Worm (Caenorhabditis elegans) whole organism, L4 larva: Measurements from ENCODE around the gene irld-61.

Experiments
- F26F4.8 ChIP-seq: fragments of 200-800 bp; sonication (Bioruptor generic); conservative IDR thresholded peaks from 2 replicates; pipeline ENCODE4 v1.3.6; 2022; ENCODE audit warnings: missing genetic modification characterization, missing compliant biosample characterization
- F37D6.2 ChIP-seq: sonication (generic microtip); optimal IDR thresholded peaks from 2 replicates; lab custom pipeline; 2016; ENCODE audit warnings: mild to moderate bottlenecking, missing genetic modification characterization, missing compliant biosample characterization
- T20F7.1 ChIP-seq: fragments of 200-800 bp; sonication (Bioruptor generic); optimal IDR thresholded peaks from 2 replicates; lab custom pipeline; 2018; ENCODE audit warnings: mild to moderate bottlenecking, missing genetic modification characterization, missing compliant biosample characterization
- T26A8.4 ChIP-seq: fragments of 200-800 bp; sonication (Bioruptor generic); IDR thresholded peaks from 2 replicates; pipeline ENCODE4 v1.3.6; 2022; ENCODE audit warnings: missing genetic modification characterization, missing compliant biosample characterization
- Y105C5A.15 ChIP-seq: fragments of 200-800 bp; sonication (Bioruptor generic); IDR thresholded peaks from 2 replicates; pipeline ENCODE4 v1.3.6; 2022; ENCODE audit warnings: missing genetic modification characterization, missing compliant biosample characterization
- aly-2 ChIP-seq: sonication (generic microtip); optimal IDR thresholded peaks from 2 replicates; lab custom pipeline; 2018; ENCODE audit warnings: missing biosample characterization, missing genetic modification characterization
- ceh-28 ChIP-seq: fragments of 150-350 bp; optimal IDR thresholded peaks from 2 replicates; lab custom pipeline; 2014; ENCODE audit warnings: missing biosample characterization, missing genetic modification reagents, missing genetic modification characterization
- daf-12 ChIP-seq: fragments of 150-350 bp; optimal IDR thresholded peaks from 2 replicates; lab custom pipeline; 2014; ENCODE audit warnings: missing biosample characterization, missing genetic modification reagents, missing genetic modification characterization
- dmd-8 ChIP-seq: fragments of 200-800 bp; sonication (Bioruptor generic); IDR thresholded peaks from 2 replicates; pipeline ENCODE4 v1.3.6; 2022; ENCODE audit warnings: missing genetic modification characterization, missing compliant biosample characterization
- dmd-9 ChIP-seq: fragments of 200-800 bp; sonication (Bioruptor generic); IDR thresholded peaks from 2 replicates; pipeline ENCODE4 v1.3.6; 2022; ENCODE audit warnings: missing genetic modification reagents, missing genetic modification characterization, missing compliant biosample characterization
- duxl-1 ChIP-seq: sonication (generic microtip); optimal IDR thresholded peaks from 2 replicates; lab custom pipeline; 2016; ENCODE audit warnings: mild to moderate bottlenecking, missing genetic modification characterization, moderate library complexity, missing compliant biosample characterization; ENCODE audit not compliant: poor library complexity
- dve-1 ChIP-seq: sonication (generic microtip); optimal IDR thresholded peaks from 2 replicates; lab custom pipeline; 2017; ENCODE audit warnings: antibody characterized with exemption, mild to moderate bottlenecking, missing genetic modification characterization, missing compliant biosample characterization; ENCODE audit not compliant: insufficient read depth
- fkh-10 ChIP-seq: fragments of 150-350 bp; optimal IDR thresholded peaks from 2 replicates; lab custom pipeline; 2014; ENCODE audit warnings: missing biosample characterization, missing genetic modification reagents, missing genetic modification characterization
- gei-8 ChIP-seq: fragments of 200-800 bp; sonication (Bioruptor generic); optimal IDR thresholded peaks from 2 replicates; lab custom pipeline; 2018; ENCODE audit warnings: mild to moderate bottlenecking, missing genetic modification characterization, missing compliant biosample characterization
- lin-1 ChIP-seq: fragments of 200-800 bp; sonication (Bioruptor generic); IDR thresholded peaks from 2 replicates; pipeline ENCODE4 v1.3.6; 2022; ENCODE audit warnings: missing genetic modification reagents, missing genetic modification characterization, missing compliant biosample characterization
- lin-15B ChIP-seq: fragments of 150-350 bp; sonication (generic microtip); optimal IDR thresholded peaks from 3 replicates; lab custom pipeline; 2014; ENCODE audit warnings: missing biosample characterization, missing genetic modification characterization
- lin-29 ChIP-seq: fragments of 200-800 bp; sonication (Bioruptor generic); IDR thresholded peaks from 2 replicates; pipeline ENCODE4 v1.3.6; 2022; ENCODE audit warnings: missing genetic modification reagents, missing genetic modification characterization, missing compliant biosample characterization
- lin-39 ChIP-seq: fragments of 150-350 bp; optimal IDR thresholded peaks from 2 replicates; lab custom pipeline; 2014; ENCODE audit warnings: missing biosample characterization, missing genetic modification reagents, missing genetic modification characterization
- mdl-1 ChIP-seq, 2 experiments: fragments of 150-350 bp in 1 of 2; sonication (generic microtip) in 1 of 2; optimal IDR thresholded peaks; 2 replicates each; lab custom pipeline; 2014 to 2017; ENCODE audit warnings: missing biosample characterization in 2 of 2, missing genetic modification characterization in 2 of 2
- mes-2 ChIP-seq: sonication (generic microtip); optimal IDR thresholded peaks from 2 replicates; lab custom pipeline; 2016; ENCODE audit warnings: missing genotype, mild to moderate bottlenecking, missing genetic modification characterization, missing compliant biosample characterization; ENCODE audit not compliant: poor library complexity, severe bottlenecking
- nhr-102 ChIP-seq: sonication (generic microtip); optimal IDR thresholded peaks from 2 replicates; lab custom pipeline; 2016; ENCODE audit warnings: mild to moderate bottlenecking, missing genetic modification characterization, moderate library complexity, missing compliant biosample characterization
- nhr-111 ChIP-seq: fragments of 200-800 bp; sonication (Bioruptor generic); optimal IDR thresholded peaks from 2 replicates; lab custom pipeline; 2018; ENCODE audit warnings: mild to moderate bottlenecking, missing genetic modification characterization, missing compliant biosample characterization
- nhr-237 ChIP-seq: sonication (generic microtip); optimal IDR thresholded peaks from 2 replicates; lab custom pipeline; 2017; ENCODE audit warnings: missing biosample characterization, missing genetic modification characterization
- nhr-77 ChIP-seq: fragments of 150-350 bp; optimal IDR thresholded peaks from 2 replicates; lab custom pipeline; 2014; ENCODE audit warnings: missing biosample characterization, missing genetic modification characterization
- php-3 ChIP-seq: fragments of 200-800 bp; sonication (Bioruptor generic); IDR thresholded peaks from 2 replicates; pipeline ENCODE4 v1.3.6; 2022; ENCODE audit warnings: missing genetic modification reagents, missing genetic modification characterization, missing compliant biosample characterization
- saeg-2 ChIP-seq: fragments of 200-800 bp; sonication (Bioruptor generic); IDR thresholded peaks from 2 replicates; pipeline ENCODE4 v1.3.6; 2022; ENCODE audit warnings: missing genetic modification reagents, missing genetic modification characterization, missing compliant biosample characterization
- set-16 ChIP-seq: fragments of 200-800 bp; sonication (Bioruptor generic); IDR thresholded peaks from 2 replicates; pipeline ENCODE4 v1.3.6; 2022; ENCODE audit warnings: missing genetic modification reagents, missing genetic modification characterization, missing compliant biosample characterization
- snpc-1.2 ChIP-seq: fragments of 200-800 bp; sonication (Bioruptor generic); IDR thresholded peaks from 2 replicates; pipeline ENCODE4 v1.3.6; 2022; ENCODE audit warnings: missing genetic modification reagents, missing genetic modification characterization, missing compliant biosample characterization
- spr-3 ChIP-seq: fragments of 200-800 bp; sonication (Bioruptor generic); optimal IDR thresholded peaks from 2 replicates; lab custom pipeline; 2018; ENCODE audit warnings: mild to moderate bottlenecking, missing genetic modification characterization, missing compliant biosample characterization
- unc-62 ChIP-seq, 3 experiments: fragments of 150-350 bp in 1 of 3; sonication (generic microtip); optimal IDR thresholded peaks in 2 of 3; peaks in 1 of 3; 1 replicate in 1 of 3; 2 replicates in 2 of 3; lab custom pipeline; 2014 to 2017; ENCODE audit warnings: missing biosample characterization in 3 of 3, missing genetic modification characterization in 3 of 3, missing genetic modification reagents in 3 of 3, missing genotype in 1 of 3

Gene irld-61

ce11 chrIII:12764241-12764640 lies at the start of gene irld-61, which contains the start of gene irld-19:
Gene irld-61, plus strand, starts transcription at chrIII:12764553.
Gene irld-19, minus strand, starts transcription at chrIII:12764341.
- no peak for TF ChIP-seq lin-29 (GFP tag; lab: Robert Waterston, UW)
- no peak for TF ChIP-seq saeg-2
- no peak for TF ChIP-seq Y105C5A.15
- TF ChIP-seq T20F7.1 (GFP tag; lab: Kevin White, UChicago) = no peak
- no peak for TF ChIP-seq nhr-237
- TF ChIP-seq lin-1 (GFP tag; lab: Robert Waterston, UW) = no peak
- no peak for TF ChIP-seq lin-15B (tag; lab: Kevin White, UChicago)
- no peak for TF ChIP-seq dmd-9 (GFP tag; lab: Robert Waterston, UW)
- TF ChIP-seq aly-2 (tag; lab: Kevin White, UChicago) = no peak
- TF ChIP-seq T26A8.4 (GFP tag; lab: Robert Waterston, UW) = no peak
- TF ChIP-seq F37D6.2 (tag; lab: Kevin White, UChicago) = no peak

- peak; percentile 85 for TF ChIP-seq set-16 (GFP tag; lab: Robert Waterston, UW)
- TF ChIP-seq dve-1 (tag; lab: Kevin White, UChicago) = no peak
Measured at ce11 chrIII:12728149-12728548, 36.2 kb upstream of the irld-61 start.

- no peak for TF ChIP-seq lin-15B (tag; lab: Kevin White, UChicago)
- no peak for TF ChIP-seq dmd-8 (GFP tag; lab: Robert Waterston, UW)
- no peak for TF ChIP-seq nhr-77
- TF ChIP-seq unc-62 (GFP tag; optimal IDR thresholded peaks at IDR 0.05 in 1 of 2; lab: Kevin White, UChicago) = no peak
- TF ChIP-seq unc-62 (tag; optimal IDR thresholded peaks at IDR 0.05; lab: Kevin White, UChicago) = no peak
- no peak for TF ChIP-seq T20F7.1 (GFP tag; lab: Kevin White, UChicago)
- TF ChIP-seq nhr-111 (GFP tag; lab: Kevin White, UChicago) = no peak
Measured at ce11 chrIII:12738935-12739334, 25.4 kb upstream of the irld-61 start.

DNA sequence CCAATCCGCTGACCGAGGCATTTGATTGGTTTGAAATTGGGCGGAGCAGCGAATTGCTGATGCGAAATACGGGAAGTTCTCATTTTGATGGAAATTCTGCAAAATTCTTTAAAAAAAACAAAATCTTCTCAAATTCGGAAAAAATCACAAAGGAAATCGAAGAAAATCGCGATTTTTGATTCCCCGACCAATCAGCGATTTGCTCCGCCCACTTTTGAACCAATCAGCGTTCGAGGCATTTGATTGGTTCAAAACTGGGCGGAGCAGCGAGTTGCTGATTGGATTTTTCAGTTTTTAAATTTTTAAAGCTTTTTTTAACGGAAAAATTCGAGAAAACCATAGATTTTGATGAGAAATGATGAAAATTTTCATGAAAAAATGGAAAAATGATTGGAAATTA lies 24.0 kb upstream of the irld-61 start:
- TF ChIP-seq unc-62 (GFP tag; optimal IDR thresholded peaks at IDR 0.05 in 1 of 2; lab: Kevin White, UChicago) (no peak), unc-62 (tag; optimal IDR thresholded peaks at IDR 0.05; lab: Kevin White, UChicago) (no peak), ceh-28 (no peak), mes-2 (no peak), fkh-10 (GFP tag; lab: Kevin White, UChicago) (no peak), snpc-1.2 (no peak), F26F4.8 (GFP tag; lab: Robert Waterston, UW) (no peak), mdl-1 (tag; optimal IDR thresholded peaks at IDR 0.05; lab: Kevin White, UChicago) (no peak), daf-12 (tag; lab: Kevin White, UChicago) (no peak), duxl-1 (tag; lab: Kevin White, UChicago) (no peak), spr-3 (GFP tag; lab: Kevin White, UChicago) (no peak), nhr-102 (tag; lab: Kevin White, UChicago) (no peak)

DNA sequence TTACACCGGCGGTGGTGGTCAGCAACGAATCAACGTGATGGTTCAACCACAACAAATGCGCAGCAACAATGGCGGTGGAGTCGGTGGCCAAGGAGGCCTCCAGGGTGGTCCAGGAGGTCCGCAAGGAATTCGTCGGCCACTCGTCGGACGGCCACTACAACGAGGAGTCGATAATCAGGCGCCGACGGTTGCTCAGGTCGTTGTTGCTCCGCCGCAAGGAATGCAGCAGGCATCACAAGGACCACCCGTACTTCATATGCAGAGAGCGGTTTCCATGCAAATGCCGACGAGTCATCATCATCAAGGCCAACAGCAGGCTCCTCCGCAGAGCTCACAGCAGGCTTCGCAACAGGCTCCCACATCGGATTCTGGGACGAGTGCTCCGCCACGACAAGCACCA lies 20.8 kb upstream of the irld-61 start:
- TF ChIP-seq lin-39 (tag; lab: Kevin White, UChicago) (no peak), lin-29 (GFP tag; lab: Robert Waterston, UW) (no peak), php-3 (GFP tag; lab: Robert Waterston, UW) (0 out of 2 replicates have a peak, but pooled peaks have one; percentile 21), set-16 (GFP tag; lab: Robert Waterston, UW) (peak; percentile 88)

DNA sequence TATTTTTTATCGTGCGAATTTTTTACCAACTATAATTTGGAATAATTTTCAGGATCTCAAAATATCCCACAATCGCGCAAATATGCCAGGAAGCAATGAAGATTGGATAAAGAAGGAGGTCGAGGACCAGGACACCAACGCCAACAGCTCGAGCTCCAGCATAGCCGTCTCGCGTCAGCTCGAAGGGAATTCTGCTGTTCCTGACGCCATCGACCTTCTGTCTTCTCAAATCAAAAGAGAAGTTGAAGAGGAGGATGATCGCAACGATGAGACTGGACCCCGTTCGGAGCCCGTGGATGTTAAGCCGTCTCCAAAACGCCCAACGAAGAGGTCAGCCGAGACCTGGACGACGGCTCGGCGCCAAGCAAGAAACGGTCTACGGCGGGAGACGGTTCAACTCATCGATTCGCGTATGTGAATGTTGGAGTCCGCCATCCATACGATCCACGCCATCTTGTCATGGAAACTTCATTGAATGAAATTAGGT lies 17.9 kb upstream of the irld-61 start, which contains the start of gene Y111B2A.21:
Gene Y111B2A.21 (plus strand): TSS at position 51 of the 487 bp plus-strand sequence.
- TF ChIP-seq gei-8 (no peak), set-16 (GFP tag; lab: Robert Waterston, UW) (peak; percentile 60; the same call in 1 of the 2 replicates)
